Fruit fly (Drosophila melanogaster) whole organism, embryonic: ENCODE data around the gene CG12024.

Source experiments
- Ada2b ChIP-seq: fragments of 200-800 bp; sonication (Bioruptor generic); IDR thresholded peaks from 2 replicates; pipeline ENCODE4 v1.3.6; 2022; ENCODE audit warnings: missing biosample characterization, missing genetic modification characterization
- Atf3 ChIP-seq: fragments of 200-800 bp; sonication (Bioruptor generic); optimal IDR thresholded peaks from 3 replicates; lab custom pipeline; 2016; ENCODE audit warnings: missing biosample characterization, missing genetic modification characterization
- Atf6 ChIP-seq: fragments of 200-800 bp; sonication (Bioruptor generic); IDR thresholded peaks from 2 replicates; pipeline ENCODE4 v1.3.6; 2022; ENCODE audit warnings: missing biosample characterization, missing genetic modification characterization
- CG10654 ChIP-seq: fragments of 200-800 bp; sonication (Bioruptor generic); optimal IDR thresholded peaks from 2 replicates; lab custom pipeline; 2016; ENCODE audit warnings: missing biosample characterization, missing genetic modification characterization
- CG12219 ChIP-seq: fragments of 200-800 bp; sonication (Bioruptor generic); optimal IDR thresholded peaks from 3 replicates; lab custom pipeline; 2018; ENCODE audit warnings: missing biosample characterization, mild to moderate bottlenecking, missing genetic modification characterization
- CG12299 ChIP-seq: fragments of 200-800 bp; sonication (Bioruptor generic); optimal IDR thresholded peaks from 2 replicates; lab custom pipeline; 2018; ENCODE audit warnings: missing biosample characterization, mild to moderate bottlenecking, missing genetic modification characterization
- CG1603 ChIP-seq: fragments of 200-800 bp; sonication (Bioruptor generic); optimal IDR thresholded peaks from 2 replicates; lab custom pipeline; 2019; ENCODE audit warnings: missing biosample characterization, mild to moderate bottlenecking, missing genetic modification characterization, moderate library complexity
- CG17829 ChIP-seq: fragments of 200-800 bp; optimal IDR thresholded peaks from 2 replicates; lab custom pipeline; 2019; ENCODE audit warnings: missing biosample characterization, mild to moderate bottlenecking, missing genetic modification characterization, moderate library complexity
- CG2116 ChIP-seq: fragments of 200-800 bp; sonication (Bioruptor generic); optimal IDR thresholded peaks from 3 replicates; lab custom pipeline; 2018; ENCODE audit warnings: missing biosample characterization, mild to moderate bottlenecking, missing genetic modification characterization
- CG2120 ChIP-seq: fragments of 200-800 bp; sonication (Bioruptor generic); optimal IDR thresholded peaks from 3 replicates; lab custom pipeline; 2016; ENCODE audit warnings: missing biosample characterization, missing genetic modification characterization
- CG2129 ChIP-seq: fragments of 200-800 bp; sonication (Bioruptor generic); IDR thresholded peaks from 2 replicates; pipeline ENCODE4 v1.3.6; 2022; ENCODE audit warnings: missing biosample characterization, missing genetic modification characterization; ENCODE audit not compliant: partially characterized antibody
- CG2678 ChIP-seq: fragments of 200-800 bp; sonication (Bioruptor generic); optimal IDR thresholded peaks from 3 replicates; lab custom pipeline; 2019; ENCODE audit warnings: missing biosample characterization, mild to moderate bottlenecking, missing genetic modification characterization, moderate library complexity
- CG3281 ChIP-seq: fragments of 200-800 bp; sonication (Bioruptor generic); optimal IDR thresholded peaks from 3 replicates; lab custom pipeline; 2017; ENCODE audit warnings: missing biosample characterization, mild to moderate bottlenecking, missing genetic modification characterization
- CG43689 ChIP-seq: fragments of 200-800 bp; sonication (Bioruptor generic); IDR thresholded peaks from 2 replicates; pipeline ENCODE4 v1.3.6; 2022; ENCODE audit warnings: missing biosample characterization, missing genetic modification characterization
- CG7271 ChIP-seq: fragments of 200-800 bp; sonication (Bioruptor generic); optimal IDR thresholded peaks from 2 replicates; lab custom pipeline; 2018; ENCODE audit warnings: missing biosample characterization, mild to moderate bottlenecking, missing genetic modification characterization, moderate library complexity
- CG7928 ChIP-seq: fragments of 200-800 bp; sonication (Bioruptor generic); optimal IDR thresholded peaks from 2 replicates; lab custom pipeline; 2017; ENCODE audit warnings: missing biosample characterization, mild to moderate bottlenecking, missing genetic modification characterization
- CG8944 ChIP-seq: fragments of 200-800 bp; sonication (Bioruptor generic); optimal IDR thresholded peaks from 3 replicates; lab custom pipeline; 2016; ENCODE audit warnings: missing biosample characterization, missing genetic modification characterization
- CG9797 ChIP-seq: fragments of 200-800 bp; sonication (Bioruptor generic); optimal IDR thresholded peaks from 3 replicates; lab custom pipeline; 2018; ENCODE audit warnings: missing biosample characterization, mild to moderate bottlenecking, missing genetic modification characterization
- CHES-1-like ChIP-seq: fragments of 200-800 bp; sonication (Bioruptor generic); optimal IDR thresholded peaks from 2 replicates; lab custom pipeline; 2016; ENCODE audit warnings: missing biosample characterization, missing genetic modification characterization
- CTCF ChIP-seq: fragments of 200-800 bp; sonication (Bioruptor generic); optimal IDR thresholded peaks from 2 replicates; lab custom pipeline; 2017; ENCODE audit warnings: missing biosample characterization, mild to moderate bottlenecking, missing genetic modification characterization, moderate library complexity
- D19B ChIP-seq: fragments of 200-800 bp; sonication (Bioruptor generic); optimal IDR thresholded peaks from 2 replicates; lab custom pipeline; 2017; ENCODE audit warnings: missing biosample characterization, mild to moderate bottlenecking, missing genetic modification characterization
- Fer1 ChIP-seq: fragments of 200-800 bp; sonication (Bioruptor generic); optimal IDR thresholded peaks from 2 replicates; lab custom pipeline; 2017; ENCODE audit warnings: missing biosample characterization, mild to moderate bottlenecking, missing genetic modification characterization
- Fer2 ChIP-seq: fragments of 200-800 bp; sonication (Bioruptor generic); optimal IDR thresholded peaks from 2 replicates; lab custom pipeline; 2018; ENCODE audit warnings: missing biosample characterization, mild to moderate bottlenecking, missing genetic modification characterization, moderate library complexity
- HmgD ChIP-seq: fragments of 200-800 bp; sonication (Bioruptor generic); optimal IDR thresholded peaks from 3 replicates; lab custom pipeline; 2016; ENCODE audit warnings: missing biosample characterization, missing genetic modification characterization
- NFAT ChIP-seq: fragments of 200-800 bp; sonication (Bioruptor generic); IDR thresholded peaks from 2 replicates; pipeline ENCODE4 v1.3.6; 2022; ENCODE audit warnings: missing biosample characterization, missing genetic modification characterization
- NK7.1 ChIP-seq: fragments of 200-800 bp; sonication (Bioruptor generic); optimal IDR thresholded peaks from 3 replicates; lab custom pipeline; 2016; ENCODE audit warnings: missing biosample characterization, missing genetic modification characterization
- Poxn ChIP-seq: fragments of 200-800 bp; sonication (Bioruptor generic); IDR thresholded peaks from 2 replicates; pipeline ENCODE4 v1.3.6; 2022; ENCODE audit warnings: missing biosample characterization, missing genetic modification characterization
- Scr ChIP-seq: fragments of 200-800 bp; sonication (Bioruptor generic); IDR thresholded peaks from 2 replicates; pipeline ENCODE4 v1.3.6; 2022; ENCODE audit warnings: missing biosample characterization, missing genetic modification characterization; ENCODE audit not compliant: partially characterized antibody
- Ssrp ChIP-seq: fragments of 200-800 bp; sonication (Bioruptor generic); optimal IDR thresholded peaks from 2 replicates; lab custom pipeline; 2018; ENCODE audit warnings: missing biosample characterization, mild to moderate bottlenecking, missing genetic modification characterization, moderate library complexity
- Vsx1 ChIP-seq: fragments of 200-800 bp; sonication (Bioruptor generic); optimal IDR thresholded peaks from 2 replicates; lab custom pipeline; 2017; ENCODE audit warnings: missing biosample characterization, mild to moderate bottlenecking, missing genetic modification characterization, missing genetic modification reagents
- al ChIP-seq: fragments of 200-800 bp; sonication (Bioruptor generic); IDR thresholded peaks from 2 replicates; pipeline ENCODE4 v1.3.6; 2022; ENCODE audit warnings: missing biosample characterization, missing genetic modification characterization
- aop ChIP-seq: fragments of 200-800 bp; sonication (Bioruptor generic); IDR thresholded peaks from 2 replicates; pipeline ENCODE4 v1.3.6; 2022; ENCODE audit warnings: missing biosample characterization, missing genetic modification characterization
- ato ChIP-seq: fragments of 200-800 bp; sonication (Bioruptor generic); IDR thresholded peaks from 2 replicates; pipeline ENCODE4 v1.3.6; 2022; ENCODE audit warnings: missing biosample characterization, missing genetic modification characterization; ENCODE audit not compliant: partially characterized antibody
- az2 ChIP-seq: fragments of 200-800 bp; sonication (Bioruptor generic); optimal IDR thresholded peaks from 3 replicates; lab custom pipeline; 2016; ENCODE audit warnings: missing biosample characterization, missing genetic modification characterization
- bowl ChIP-seq: fragments of 200-800 bp; sonication (Bioruptor generic); IDR thresholded peaks from 2 replicates; pipeline ENCODE4 v1.3.6; 2022; ENCODE audit warnings: missing biosample characterization, missing genetic modification characterization
- croc ChIP-seq: fragments of 200-800 bp; sonication (Bioruptor generic); conservative IDR thresholded peaks from 3 replicates; pipeline ENCODE4 v1.3.6; 2022; ENCODE audit warnings: missing biosample characterization, missing genetic modification characterization
- dati ChIP-seq: fragments of 200-800 bp; sonication (Bioruptor generic); IDR thresholded peaks from 2 replicates; pipeline ENCODE4 v1.3.6; 2022; ENCODE audit warnings: missing biosample characterization, missing genetic modification characterization
- emc ChIP-seq: fragments of 200-800 bp; sonication (Bioruptor generic); optimal IDR thresholded peaks from 2 replicates; lab custom pipeline; 2016; ENCODE audit warnings: missing biosample characterization, missing genetic modification characterization
- ems ChIP-seq: fragments of 200-800 bp; sonication (Bioruptor generic); optimal IDR thresholded peaks from 3 replicates; lab custom pipeline; 2016; ENCODE audit warnings: missing biosample characterization, missing genetic modification characterization
- gcm ChIP-seq: fragments of 200-800 bp; sonication (Bioruptor generic); optimal IDR thresholded peaks from 2 replicates; lab custom pipeline; 2019; ENCODE audit warnings: missing biosample characterization, mild to moderate bottlenecking, missing genetic modification characterization, moderate library complexity
- gem ChIP-seq: fragments of 200-800 bp; sonication (Bioruptor generic); optimal IDR thresholded peaks from 2 replicates; lab custom pipeline; 2019; ENCODE audit warnings: missing biosample characterization, mild to moderate bottlenecking, missing genetic modification characterization, moderate library complexity
- jumu ChIP-seq: fragments of 200-800 bp; sonication (Bioruptor generic); optimal IDR thresholded peaks from 3 replicates; lab custom pipeline; 2016; ENCODE audit warnings: missing biosample characterization, missing genetic modification characterization
- knrl ChIP-seq: fragments of 200-800 bp; sonication (Bioruptor generic); IDR thresholded peaks from 3 replicates; pipeline ENCODE4 v1.3.6; 2022; ENCODE audit warnings: missing biosample characterization, missing genetic modification characterization; ENCODE audit not compliant: partially characterized antibody
- lab ChIP-seq: fragments of 200-800 bp; sonication (Bioruptor generic); optimal IDR thresholded peaks from 3 replicates; lab custom pipeline; 2017; ENCODE audit warnings: missing biosample characterization, missing genetic modification characterization, mild to moderate bottlenecking, moderate library complexity, missing genetic modification reagents
- lola ChIP-seq, 3 experiments: fragments of >200 bp in 2 of 3; fragments of 200-800 bp in 1 of 3; sonication (Bioruptor generic) in 1 of 3; optimal IDR thresholded peaks; 2 replicates each; lab custom pipeline; 2017 to 2019; ENCODE audit warnings: missing biosample characterization in 3 of 3, missing genetic modification characterization in 3 of 3, mild to moderate bottlenecking in 1 of 3, moderate library complexity in 1 of 3
- phol ChIP-seq: fragments of 200-800 bp; sonication (Bioruptor generic); optimal IDR thresholded peaks from 3 replicates; lab custom pipeline; 2018; ENCODE audit warnings: missing biosample characterization, mild to moderate bottlenecking, missing genetic modification characterization, moderate library complexity
- pnt ChIP-seq: fragments of 200-800 bp; sonication (Bioruptor generic); optimal IDR thresholded peaks from 3 replicates; lab custom pipeline; 2016; ENCODE audit warnings: missing biosample characterization, missing genetic modification characterization
- sob ChIP-seq: fragments of 200-800 bp; sonication (Bioruptor generic); IDR thresholded peaks from 2 replicates; pipeline ENCODE4 v1.3.6; 2022; ENCODE audit warnings: missing biosample characterization, missing genetic modification characterization
- tna ChIP-seq: fragments of 200-800 bp; sonication (Bioruptor generic); IDR thresholded peaks from 2 replicates; pipeline ENCODE4 v1.3.6; 2022; ENCODE audit warnings: missing biosample characterization, missing genetic modification characterization; ENCODE audit not compliant: partially characterized antibody
- vvl ChIP-seq: fragments of 200-800 bp; sonication (Bioruptor generic); IDR thresholded peaks from 2 replicates; pipeline ENCODE4 v1.3.6; 2022; ENCODE audit warnings: missing biosample characterization, missing genetic modification characterization

Gene CG12024

DNA sequence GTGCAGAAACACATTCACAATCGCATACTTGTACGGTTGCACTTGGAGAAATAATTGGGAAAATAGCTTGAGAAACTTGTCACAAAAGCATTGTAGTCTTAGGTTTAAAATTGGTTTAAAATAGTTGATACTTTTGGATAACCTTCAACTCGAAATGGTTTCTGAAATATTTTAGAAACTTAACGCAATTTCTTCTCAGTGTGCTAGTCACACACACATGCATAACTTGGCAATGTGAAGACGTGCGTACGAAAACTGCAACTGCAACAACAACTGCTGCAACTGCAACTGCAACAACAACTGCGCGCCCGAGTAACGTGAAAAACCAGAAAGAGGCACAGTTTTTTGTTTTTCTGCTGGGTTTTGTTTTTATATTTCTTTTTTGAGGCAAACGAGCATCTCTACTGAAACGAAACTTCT lies 29.2 kb downstream of the CG12024 start (continued):
- TF ChIP-seq vvl (GFP tag; lab: Robert Waterston, UW) (peak; percentile 90), CG10654 (GFP tag; lab: Kevin White, UChicago) (peak; percentile 80), Ada2b (peak; percentile 82), lola (GFP tag; optimal IDR thresholded peaks at IDR 0.05; lab: Kevin White, UChicago) (peak in 1 of 3 experiments; percentile 85), CG1603 (tag; lab: Kevin White, UChicago) (peak; percentile 95), HmgD (GFP tag; lab: Kevin White, UChicago) (no peak), tna (GFP tag; lab: Robert Waterston, UW) (no peak), Scr (no peak), phol (peak; percentile 93), lab (peak; percentile 68), CG2678 (tag; lab: Kevin White, UChicago) (peak; percentile 83), CG17829 (tag; lab: Kevin White, UChicago) (peak; percentile 85), sob (peak; percentile 73; the same call in 1 of the 2 replicates), CG12299 (tag; lab: Kevin White, UChicago) (peak; percentile 27), CG2116 (GFP tag; lab: Kevin White, UChicago) (peak; percentile 23), ato (GFP tag; lab: Robert Waterston, UW) (no peak), CHES-1-like (GFP tag; lab: Kevin White, UChicago) (peak; percentile 63), NFAT (GFP tag; lab: Robert Waterston, UW) (peak; percentile 17; the same call in 1 of the 2 replicates), dati (GFP tag; lab: Robert Waterston, UW) (0 out of 2 replicates have a peak, but pooled peaks have one; percentile 40), CG8944 (peak; percentile 74), croc (peak; percentile 84), aop (peak; percentile 63), al (GFP tag; lab: Robert Waterston, UW) (peak; percentile 32; the same call in 1 of the 2 replicates), Fer2 (tag; lab: Kevin White, UChicago) (peak; percentile 25), bowl (GFP tag; lab: Robert Waterston, UW) (peak; percentile 68; the same call in 1 of the 2 replicates), az2 (GFP tag; lab: Kevin White, UChicago) (peak; percentile 87), Ssrp (tag; lab: Kevin White, UChicago) (peak; percentile 88), NK7.1 (peak; percentile 59), CTCF (peak; percentile 39), CG7928 (no peak), gem (tag; lab: Kevin White, UChicago) (peak; percentile 90), Atf3 (peak; percentile 82), CG43689 (GFP tag; lab: Robert Waterston, UW) (peak; percentile 60; the same call in 1 of the 2 replicates), gcm (GFP tag; lab: Kevin White, UChicago) (peak; percentile 59), Poxn (GFP tag; lab: Robert Waterston, UW) (no peak), CG7271 (tag; lab: Kevin White, UChicago) (peak; percentile 85), Atf6 (GFP tag; lab: Robert Waterston, UW) (peak; percentile 28; the same call in 1 of the 2 replicates), CG9797 (GFP tag; lab: Kevin White, UChicago) (no peak), CG2120 (GFP tag; lab: Kevin White, UChicago) (no peak), CG2129 (GFP tag; lab: Robert Waterston, UW) (no peak), CG3281 (peak; percentile 12), Fer1 (GFP tag; lab: Kevin White, UChicago) (peak; percentile 63), emc (peak; percentile 40), jumu (GFP tag; lab: Kevin White, UChicago) (peak; percentile 80), D19B (GFP tag; lab: Kevin White, UChicago) (no peak), ems (GFP tag; lab: Kevin White, UChicago) (peak; percentile 73), CG12219 (GFP tag; lab: Kevin White, UChicago) (peak; percentile 76), knrl (GFP tag; lab: Robert Waterston, UW) (no peak), pnt (peak; percentile 89), Vsx1 (GFP tag; lab: Kevin White, UChicago) (no peak)
